Worm (Caenorhabditis elegans): Measurements from ENCODE around the gene F14H8.4.
A peak's percentile ranks its signal among the peaks of the same experiment; 100 is the strongest.

The F14H8.4 gene

DNA sequence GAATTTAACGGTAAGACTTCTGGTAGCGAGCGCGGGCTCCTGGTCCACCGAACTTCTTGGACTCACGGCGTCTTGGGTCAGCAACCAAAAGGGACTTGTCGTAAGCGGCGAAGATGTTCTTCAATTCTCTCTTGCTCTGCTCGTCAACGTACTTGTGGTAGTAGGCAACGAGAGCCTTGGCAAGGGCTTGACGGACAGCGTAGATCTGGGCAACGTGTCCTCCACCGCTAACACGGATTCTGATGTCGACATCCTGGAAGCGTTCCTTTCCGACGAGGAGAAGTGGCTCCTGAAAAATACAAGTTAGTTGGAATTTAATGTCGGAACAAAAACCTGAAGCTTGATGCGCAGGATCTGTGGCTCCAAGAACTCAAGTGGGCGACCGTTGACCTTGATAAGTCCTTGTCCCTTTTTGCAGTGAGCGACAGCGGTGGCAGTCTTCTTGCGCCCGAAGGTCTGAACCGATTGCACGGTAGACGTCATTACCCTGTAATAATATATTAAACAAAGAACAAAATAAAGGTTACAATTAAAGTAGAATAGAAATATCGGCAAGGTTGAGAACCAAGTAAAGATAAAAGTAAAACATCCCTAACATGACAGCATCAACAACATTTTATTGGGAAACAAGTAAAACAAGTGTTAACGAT is 23.5 kb upstream of the F14H8.4 start, which contains the start of gene rps-16 (continued):
- TF ChIP-seq saeg-2 (GFP tag; IDR thresholded peaks at IDR 0.05) (no peak), jun-1 (tag; optimal IDR thresholded peaks at IDR 0.05) (no peak), ceh-44 (GFP tag; IDR thresholded peaks at IDR 0.05) (no peak), daf-19 (GFP tag; conservative IDR thresholded peaks at IDR 0.05) (peak; percentile 54; the same call in 1 of the 2 replicates), ceh-32 (tag; optimal IDR thresholded peaks at IDR 0.05; ENCODE audit: poor library complexity) (no peak), set-16 (GFP tag; IDR thresholded peaks at IDR 0.05) (peak; percentile 40; the same call in 1 of the 2 replicates), lin-13 (GFP tag; optimal IDR thresholded peaks at IDR 0.05) (peak; percentile 38), vab-7 (GFP tag; IDR thresholded peaks at IDR 0.05) (no peak), dpl-1 (GFP tag; optimal IDR thresholded peaks at IDR 0.05) (no peak), pqm-1 (tag; optimal IDR thresholded peaks at IDR 0.05) (no peak), nhr-6 (tag; optimal IDR thresholded peaks at IDR 0.05) (no peak), Y5F2A.4 (GFP tag; optimal IDR thresholded peaks at IDR 0.05) (peak; percentile 47), mdt-29 (GFP tag; IDR thresholded peaks at IDR 0.05) (peak; percentile 68; the same call in 1 of the 2 replicates), hif-1 (tag; optimal IDR thresholded peaks at IDR 0.05) (no peak), duxl-1 (tag; optimal IDR thresholded peaks at IDR 0.05; ENCODE audit: poor library complexity) (no peak), mes-2 (tag; optimal IDR thresholded peaks at IDR 0.05; ENCODE audit: poor library complexity, severe bottlenecking) (peak; percentile 22), spr-3 (GFP tag; optimal IDR thresholded peaks at IDR 0.05) (no peak), nhr-10 (tag; optimal IDR thresholded peaks at IDR 0.05) (no peak), hmg-1.1 (GFP tag; IDR thresholded peaks at IDR 0.05) (no peak), lin-1 (GFP tag; IDR thresholded peaks at IDR 0.05) (no peak), mep-1 (tag; optimal IDR thresholded peaks at IDR 0.05) (no peak), ceh-28 (tag; optimal IDR thresholded peaks at IDR 0.05) (no peak), nhr-28 (tag; optimal IDR thresholded peaks at IDR 0.05) (no peak), lsy-2 (tag; optimal IDR thresholded peaks at IDR 0.05) (no peak), zip-11 (GFP tag; IDR thresholded peaks at IDR 0.05) (no peak), snpc-4 (tag; optimal IDR thresholded peaks at IDR 0.05) (no peak), R02D3.7 (tag; optimal IDR thresholded peaks at IDR 0.05) (no peak)

DNA sequence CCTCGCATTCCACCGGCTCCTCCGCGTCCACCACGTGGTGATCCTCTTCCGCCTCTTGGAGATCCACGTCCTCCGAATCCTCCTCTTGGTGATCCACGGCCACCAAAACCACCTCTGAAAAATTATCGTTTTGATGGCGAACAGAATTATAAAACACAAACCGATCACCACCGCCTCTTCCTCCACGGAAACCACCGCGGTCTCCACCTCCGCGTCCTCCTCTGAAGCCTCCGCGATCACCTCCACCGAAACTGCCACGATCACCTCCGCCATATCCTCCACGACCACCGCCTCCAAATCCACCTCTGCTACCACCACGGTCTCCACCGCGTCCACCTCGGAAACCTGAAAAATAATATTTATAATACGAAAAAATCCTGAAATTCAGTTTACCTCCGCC is 22.1 kb upstream of the F14H8.4 start:
- TF ChIP-seq F10B5.3 (tag; optimal IDR thresholded peaks at IDR 0.05) (no peak), ceh-32 (tag; optimal IDR thresholded peaks at IDR 0.05; ENCODE audit: poor library complexity) (no peak), lin-29 (GFP tag; IDR thresholded peaks at IDR 0.05) (no peak), aha-1 (tag) (peak; percentile 99), nhr-237 (tag; optimal IDR thresholded peaks at IDR 0.05) (no peak), hlh-11 (tag; optimal IDR thresholded peaks at IDR 0.05) (no peak), nhr-10 (tag; optimal IDR thresholded peaks at IDR 0.05) (no peak), madf-9 (GFP tag; conservative IDR thresholded peaks at IDR 0.05) (no peak), lir-3 (tag; optimal IDR thresholded peaks at IDR 0.05) (no peak), ZK546.5 (tag; optimal IDR thresholded peaks at IDR 0.05) (no peak), set-16 (GFP tag; IDR thresholded peaks at IDR 0.05) (peak; percentile 90), snpc-4 (tag; optimal IDR thresholded peaks at IDR 0.05) (no peak), nhr-76 (tag; optimal IDR thresholded peaks at IDR 0.05) (no peak), mdl-1 (tag; optimal IDR thresholded peaks at IDR 0.05) (no peak), zfp-2 (tag; optimal IDR thresholded peaks at IDR 0.05) (no peak), T20F7.1 (GFP tag; optimal IDR thresholded peaks at IDR 0.05) (no peak)

Measured in whole organism, L4 larva.